Worm (Caenorhabditis elegans): ENCODE measurements around the gene F22B3.7.

The F22B3.7 gene

ce11 chrIV:11421696-11422095, at the start of gene F22B3.7:
F22B3.7 (minus strand) TSS chrIV:11421796.
- TF ChIP-seq nhr-12 (tag; optimal IDR thresholded peaks at IDR 0.05) (no peak), lin-39 (tag; optimal IDR thresholded peaks at IDR 0.05) (no peak), mep-1 (tag; optimal IDR thresholded peaks at IDR 0.05) (no peak), egl-27 (tag; optimal IDR thresholded peaks at IDR 0.05) (no peak)

- TF ChIP-seq nhr-20 (tag; optimal IDR thresholded peaks at IDR 0.05) (no peak), elt-2 (tag; optimal IDR thresholded peaks at IDR 0.05) (peak; percentile 53)
Observed at ce11 chrIV:11469698-11470591, 48.3 kb upstream of the F22B3.7 start, which contains the start of the genes C10C6.13 and wht-2. C10C6.13 (minus strand) TSS chrIV:11469748. wht-2 (plus strand) TSS chrIV:11470436.

ce11 chrIV:11467413-11467812, 45.8 kb upstream of the F22B3.7 start, which contains the start of gene C10C6.7:
C10C6.7 (minus strand) TSS chrIV:11467513.
- TF ChIP-seq unc-62 (GFP tag; optimal IDR thresholded peaks at IDR 0.05), result no peak
- no peak for TF ChIP-seq dsc-1 (tag; optimal IDR thresholded peaks at IDR 0.05)
- TF ChIP-seq zag-1 (tag; optimal IDR thresholded peaks at IDR 0.05), result no peak
- no peak for TF ChIP-seq nhr-90 (tag; optimal IDR thresholded peaks at IDR 0.05; ENCODE audit: poor library complexity)
- no peak for TF ChIP-seq jun-1 (tag; optimal IDR thresholded peaks at IDR 0.05)
- TF ChIP-seq nhr-12 (tag; optimal IDR thresholded peaks at IDR 0.05), result no peak
- TF ChIP-seq F16B12.6 (tag; optimal IDR thresholded peaks at IDR 0.05), result no peak
- TF ChIP-seq lsy-2 (tag; optimal IDR thresholded peaks at IDR 0.05), result no peak

- TF ChIP-seq fkh-10 (GFP tag; optimal IDR thresholded peaks at IDR 0.05), result no peak
- no peak for TF ChIP-seq nhr-20 (tag; optimal IDR thresholded peaks at IDR 0.05)
- no peak for TF ChIP-seq pqm-1 (tag; optimal IDR thresholded peaks at IDR 0.05)
- TF ChIP-seq lin-15B (tag; optimal IDR thresholded peaks at IDR 0.05), result no peak
- TF ChIP-seq rnt-1 (tag; optimal IDR thresholded peaks at IDR 0.05), result no peak
- TF ChIP-seq ces-1 (GFP tag; optimal IDR thresholded peaks at IDR 0.05), result no peak
- no peak for TF ChIP-seq lin-35 (GFP tag; optimal IDR thresholded peaks at IDR 0.05)
- no peak for TF ChIP-seq egl-13 (tag; optimal IDR thresholded peaks at IDR 0.05)
- TF ChIP-seq vab-15 (tag; optimal IDR thresholded peaks at IDR 0.05), result no peak
- TF ChIP-seq lin-14 (GFP tag; optimal IDR thresholded peaks at IDR 0.05), result no peak
Observed at ce11 chrIV:11465125-11465524, 43.5 kb upstream of the F22B3.7 start, which contains the start of gene C10C6.3. C10C6.3 (minus strand) TSS chrIV:11465225.

ce11 chrIV:11461335-11461734, 39.7 kb upstream of the F22B3.7 start:
- peak; percentile 40 for TF ChIP-seq lin-14 (GFP tag; optimal IDR thresholded peaks at IDR 0.05)
- no peak for TF ChIP-seq sup-37 (GFP tag; optimal IDR thresholded peaks at IDR 0.05)

ce11 chrIV:11459684-11460083, 38.1 kb upstream of the F22B3.7 start, which contains the start of gene npr-3:
npr-3 (plus strand) TSS chrIV:11459984.
- TF ChIP-seq efl-1 (optimal IDR thresholded peaks at IDR 0.05) (no peak), efl-1 (GFP tag; optimal IDR thresholded peaks at IDR 0.05 in 1 of 2) (peak in 1 of 2 experiments; percentile 25), C04F5.9 (tag; optimal IDR thresholded peaks at IDR 0.05) (no peak), unc-130 (tag; optimal IDR thresholded peaks at IDR 0.05) (no peak), nhr-237 (tag; optimal IDR thresholded peaks at IDR 0.05) (no peak)

ce11 chrIV:11458700-11459263, 37.2 kb upstream of the F22B3.7 start:
- peak; percentile 76 for TF ChIP-seq lin-14 (GFP tag; optimal IDR thresholded peaks at IDR 0.05)
- TF ChIP-seq unc-30 (tag; optimal IDR thresholded peaks at IDR 0.05), result no peak
- TF ChIP-seq unc-86 (tag; optimal IDR thresholded peaks at IDR 0.05), result peak; percentile 8
- peak; percentile 57 for TF ChIP-seq fkh-8 (tag; optimal IDR thresholded peaks at IDR 0.05)
- TF ChIP-seq sptf-1 (tag; optimal IDR thresholded peaks at IDR 0.05), result no peak
- peak; percentile 17 for TF ChIP-seq nhr-71 (tag; optimal IDR thresholded peaks at IDR 0.05)
- TF ChIP-seq nhr-47 (tag; optimal IDR thresholded peaks at IDR 0.05), result peak; percentile 26
